Fruit fly (Drosophila melanogaster): Measurements from ENCODE around the gene CG33268.

The CG33268 gene

dm6 chr3L:11554796-11555195, 36.2 kb downstream of the CG33268 start:
- TF ChIP-seq Mnt (GFP tag; optimal IDR thresholded peaks at IDR 0.05): no peak

DNA sequence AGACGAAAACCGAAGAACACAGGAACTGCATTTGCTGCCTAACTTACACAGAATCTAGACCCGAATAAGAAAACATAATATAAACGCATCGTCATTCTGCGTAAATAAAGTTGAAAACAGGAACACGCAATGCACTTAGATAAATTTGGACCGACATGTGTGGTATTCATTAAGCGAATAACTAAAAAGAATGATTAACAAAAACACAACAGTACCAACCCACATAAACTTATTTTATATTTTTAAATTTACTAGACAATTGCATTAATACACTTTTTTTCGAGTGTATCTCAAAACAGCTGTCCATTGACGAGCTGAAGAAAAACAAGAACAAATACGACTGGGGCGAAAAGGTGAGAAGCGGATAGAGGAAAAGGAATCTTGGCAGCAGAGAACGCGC, 36.7 kb downstream of the CG33268 start:
- TF ChIP-seq Hr96 (GFP tag; optimal IDR thresholded peaks at IDR 0.05): no peak
- peak; percentile 11 for TF ChIP-seq CG14711 (tag; optimal IDR thresholded peaks at IDR 0.05)
- TF ChIP-seq CG7101 (tag; optimal IDR thresholded peaks at IDR 0.05): peak; percentile 6
- TF ChIP-seq CG1620 (GFP tag; optimal IDR thresholded peaks at IDR 0.05): no peak

DNA sequence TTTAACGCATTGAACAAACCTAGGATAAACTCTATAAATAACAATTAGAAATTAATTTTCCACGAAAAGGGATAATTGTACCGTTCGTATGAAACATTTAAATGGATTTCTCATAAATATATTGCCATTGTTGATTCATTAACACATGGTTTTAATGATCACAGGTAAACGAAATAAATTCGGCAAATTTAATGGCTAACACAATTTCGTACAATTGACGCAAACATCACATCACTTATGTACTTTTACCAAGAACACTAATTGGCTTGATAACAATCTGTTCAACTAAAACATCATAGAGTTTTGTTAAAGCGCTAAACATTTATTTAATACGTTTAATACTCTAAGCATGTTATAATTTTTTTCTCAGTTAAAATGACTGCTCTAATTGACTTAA, 37.4 kb downstream of the CG33268 start:
- TF ChIP-seq Crg-1 (GFP tag; optimal IDR thresholded peaks at IDR 0.05) (no peak), CG33017 (tag; optimal IDR thresholded peaks at IDR 0.05) (no peak), Clk (GFP tag; optimal IDR thresholded peaks at IDR 0.05) (no peak), CG12768 (GFP tag; optimal IDR thresholded peaks at IDR 0.05) (no peak), ovo (GFP tag; optimal IDR thresholded peaks at IDR 0.05) (no peak), Hr96 (GFP tag; optimal IDR thresholded peaks at IDR 0.05) (no peak), kay (GFP tag; ENCODE audit: borderline replicate concordance) (no peak), CG14711 (tag; optimal IDR thresholded peaks at IDR 0.05) (no peak)

dm6 chr3L:11552996-11553671, 37.9 kb downstream of the CG33268 start:
- TF ChIP-seq CG5204 (GFP tag; optimal IDR thresholded peaks at IDR 0.05) (no peak), ovo (GFP tag; optimal IDR thresholded peaks at IDR 0.05) (no peak), CG12768 (GFP tag; optimal IDR thresholded peaks at IDR 0.05) (peak; percentile 87), Clk (GFP tag; optimal IDR thresholded peaks at IDR 0.05) (no peak), kay (GFP tag; ENCODE audit: borderline replicate concordance) (no peak), CG1620 (GFP tag; optimal IDR thresholded peaks at IDR 0.05) (no peak), CG33017 (tag; optimal IDR thresholded peaks at IDR 0.05) (peak; percentile 22), cic (GFP tag; optimal IDR thresholded peaks at IDR 0.05) (peak; percentile 90), CG11617 (GFP tag; optimal IDR thresholded peaks at IDR 0.05) (peak; percentile 32), CG14711 (tag; optimal IDR thresholded peaks at IDR 0.05) (no peak), pad (GFP tag; optimal IDR thresholded peaks at IDR 0.05) (peak; percentile 22), CG7045 (GFP tag; optimal IDR thresholded peaks at IDR 0.05) (no peak), Crg-1 (GFP tag; optimal IDR thresholded peaks at IDR 0.05) (peak; percentile 25), Mnt (GFP tag; optimal IDR thresholded peaks at IDR 0.05) (peak; percentile 72), bab1 (GFP tag; optimal IDR thresholded peaks at IDR 0.05) (peak; percentile 57), CG7101 (tag; optimal IDR thresholded peaks at IDR 0.05) (peak; percentile 38), cnc (optimal IDR thresholded peaks at IDR 0.05) (no peak), tj (GFP tag; optimal IDR thresholded peaks at IDR 0.05) (peak; percentile 85), Hr96 (GFP tag; optimal IDR thresholded peaks at IDR 0.05) (no peak), toe (GFP tag; optimal IDR thresholded peaks at IDR 0.05) (no peak)

DNA sequence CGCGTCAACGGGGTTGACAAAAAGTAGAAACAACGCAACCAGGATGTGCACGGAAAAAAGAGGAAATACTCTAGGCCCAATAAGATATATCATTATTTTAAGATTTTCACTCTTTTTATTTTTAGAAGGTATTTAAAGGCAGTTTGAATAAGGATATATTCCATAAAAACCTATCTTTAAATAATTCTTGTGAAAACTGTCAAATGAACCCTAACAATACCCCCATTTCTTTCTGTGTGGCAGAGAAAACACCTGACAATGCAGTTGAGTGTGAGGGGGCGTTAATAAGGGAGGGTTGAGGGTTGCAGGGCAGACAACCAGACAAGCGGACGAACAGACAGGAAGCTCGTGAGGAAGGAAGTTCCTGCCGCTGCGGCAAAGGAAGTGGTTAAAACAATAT, 39.1 kb downstream of the CG33268 start:
- TF ChIP-seq CG33017 (tag; optimal IDR thresholded peaks at IDR 0.05): peak; percentile 11
- no peak for TF ChIP-seq pad (GFP tag; optimal IDR thresholded peaks at IDR 0.05)
- peak; percentile 19 for TF ChIP-seq CG14711 (tag; optimal IDR thresholded peaks at IDR 0.05)
- peak; percentile 1 for TF ChIP-seq tj (GFP tag; optimal IDR thresholded peaks at IDR 0.05)
- no peak for TF ChIP-seq cnc (optimal IDR thresholded peaks at IDR 0.05)

DNA sequence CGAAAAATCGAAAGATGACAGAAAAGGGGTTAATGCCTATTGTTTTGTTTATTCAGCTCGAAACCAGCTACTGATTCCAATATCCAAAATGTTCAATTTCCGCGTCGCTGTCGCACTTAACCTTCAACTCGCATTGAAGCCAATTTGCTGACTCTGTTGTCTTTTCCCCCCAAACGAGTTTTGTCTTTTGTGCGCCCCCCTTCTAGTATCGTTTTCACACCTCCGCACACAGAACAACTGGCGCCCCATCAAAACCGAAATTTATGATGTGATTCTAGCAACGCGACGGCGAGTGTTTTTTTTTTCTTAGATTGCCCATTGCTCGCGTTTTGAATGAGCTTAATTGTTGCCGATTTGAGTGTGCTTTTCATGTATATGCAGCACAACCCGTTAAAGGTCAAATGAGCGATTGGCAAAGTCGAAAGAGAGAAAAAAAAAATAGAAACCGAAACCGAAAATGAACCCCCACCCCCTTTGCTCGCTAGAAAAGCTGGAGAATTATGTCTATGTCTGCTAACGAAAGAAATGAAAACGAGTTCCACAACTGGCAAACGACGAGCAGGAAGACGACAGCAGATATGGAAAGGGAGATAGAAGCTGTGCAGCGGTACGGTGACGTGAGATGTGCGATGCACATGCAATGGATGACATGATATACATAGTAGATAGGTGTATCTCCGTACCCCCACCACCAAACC, 40.5 kb downstream of the CG33268 start:
- TF ChIP-seq tj (GFP tag; optimal IDR thresholded peaks at IDR 0.05) (peak; percentile 89), CG1620 (GFP tag; optimal IDR thresholded peaks at IDR 0.05) (no peak)

- TF ChIP-seq tj (GFP tag; optimal IDR thresholded peaks at IDR 0.05) (peak; percentile 59), cnc (optimal IDR thresholded peaks at IDR 0.05) (no peak), Clk (GFP tag; optimal IDR thresholded peaks at IDR 0.05) (no peak)
These were observed 41.6 kb downstream of the CG33268 start for dm6 chr3L:11549432-11549831.

- TF ChIP-seq CG1620 (GFP tag; optimal IDR thresholded peaks at IDR 0.05): no peak
- TF ChIP-seq CG5204 (GFP tag; optimal IDR thresholded peaks at IDR 0.05): no peak
- TF ChIP-seq tj (GFP tag; optimal IDR thresholded peaks at IDR 0.05): peak; percentile 82
These were observed 43.0 kb downstream of the CG33268 start for dm6 chr3L:11548009-11548408.

Data from whole organism, adult.